Fruit fly (Drosophila melanogaster) whole organism, larva: ENCODE measurements around the gene Coq6.

ENCODE experiments used
- noc ChIP-seq: fragments of 200-800 bp; sonication (Bioruptor generic); optimal IDR thresholded peaks from 3 replicates; lab custom pipeline; 2019; ENCODE audit warnings: missing biosample characterization, mild to moderate bottlenecking, missing genetic modification characterization, moderate library complexity

Coq6 gene

dm6 chr2L:5536658-5537057 lies 4.6 kb upstream of the Coq6 start, which contains the start of gene tomb:
Gene tomb (minus strand): TSS chr2L:5536758.
- TF ChIP-seq noc (tag; lab: Kevin White, UChicago): no peak

dm6 chr2L:5527861-5528260 lies 4.2 kb downstream of the Coq6 start, which contains the start of gene CG31915:
Gene CG31915 (plus strand): TSS chr2L:5528123.
- no peak for TF ChIP-seq noc (tag; lab: Kevin White, UChicago)

DNA sequence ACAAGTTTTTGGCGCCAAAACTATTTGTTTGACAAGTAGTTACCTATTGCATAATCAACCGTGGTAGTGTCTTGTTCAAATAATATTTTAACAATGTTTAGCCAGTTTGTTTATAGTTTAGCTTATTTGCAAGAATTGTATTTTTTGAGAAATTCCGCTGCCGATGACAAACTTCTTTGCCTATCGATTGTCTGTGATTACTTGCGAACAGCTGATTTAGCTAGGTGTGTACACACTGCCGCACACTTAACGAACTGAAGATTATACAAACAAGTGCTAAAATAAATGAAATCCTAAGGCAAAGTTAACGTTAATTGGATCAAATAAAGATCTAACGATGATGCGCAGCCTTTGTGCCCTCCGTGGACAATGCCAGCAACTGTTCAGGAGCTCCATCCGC lies 5.3 kb downstream of the Coq6 start, which contains the start of gene Cox11:
Gene Cox11 (plus strand): TSS at position 220 of the 400 bp plus-strand sequence.
- no peak for TF ChIP-seq noc (tag; lab: Kevin White, UChicago)

DNA sequence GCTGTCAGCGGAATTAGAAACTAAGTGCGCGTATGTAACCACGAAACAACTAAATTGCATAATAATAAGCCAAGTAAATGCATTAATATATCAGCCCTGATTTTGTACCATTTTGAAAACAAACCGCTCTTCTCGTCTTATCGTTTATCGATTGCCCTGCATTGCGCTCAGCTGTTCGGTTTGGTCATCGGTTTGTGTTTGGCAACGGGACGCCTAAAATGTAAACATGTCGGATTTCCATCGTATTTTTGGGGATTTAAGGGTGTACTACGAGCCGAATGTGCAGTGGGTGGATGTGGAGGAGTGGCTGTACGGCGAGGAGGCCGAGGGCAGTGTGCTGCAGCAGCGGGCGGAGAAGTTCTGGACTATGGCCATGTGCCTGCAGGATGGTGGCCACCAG lies 6.3 kb downstream of the Coq6 start, which contains the start of gene Cap-D3:
Gene Cap-D3 (plus strand): TSS at position 183 of the 400 bp plus-strand sequence.
- no peak for TF ChIP-seq noc (tag; lab: Kevin White, UChicago)

DNA sequence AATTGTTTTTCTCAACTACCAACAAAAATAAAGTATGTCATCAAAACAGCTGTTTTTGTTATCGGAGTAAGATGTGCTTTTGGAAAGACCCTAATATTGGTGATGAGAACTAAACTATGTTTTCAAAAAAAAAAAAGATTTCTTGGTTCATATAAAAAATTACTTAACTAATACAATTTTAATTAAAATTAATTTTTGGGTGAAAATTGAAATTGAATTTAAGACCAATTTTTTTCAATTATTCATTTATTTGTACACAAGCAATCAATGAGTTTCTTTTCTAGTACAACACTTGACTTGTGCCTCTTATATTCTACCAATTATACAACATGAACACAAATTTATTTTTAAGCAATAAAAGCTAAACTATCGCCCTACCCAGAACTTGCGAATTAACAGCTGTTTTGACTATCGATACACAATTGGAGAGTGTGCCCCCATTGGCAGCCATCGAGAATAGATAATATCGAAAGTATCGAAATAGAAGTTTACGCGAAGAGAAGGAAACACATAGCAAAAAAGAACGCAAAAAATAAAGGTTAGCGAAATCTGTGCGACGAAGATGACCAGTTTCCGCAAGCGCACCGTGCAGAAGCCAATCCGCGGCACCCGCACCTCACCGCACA lies 8.1 kb downstream of the Coq6 start, which contains the start of the genes Vps52 and Elp4:
Gene Vps52 (minus strand): TSS at position 51 of the 626 bp plus-strand sequence.
Gene Elp4 (plus strand): TSS at position 292 of the 626 bp plus-strand sequence.
- TF ChIP-seq noc (tag; lab: Kevin White, UChicago): peak; percentile 75

DNA sequence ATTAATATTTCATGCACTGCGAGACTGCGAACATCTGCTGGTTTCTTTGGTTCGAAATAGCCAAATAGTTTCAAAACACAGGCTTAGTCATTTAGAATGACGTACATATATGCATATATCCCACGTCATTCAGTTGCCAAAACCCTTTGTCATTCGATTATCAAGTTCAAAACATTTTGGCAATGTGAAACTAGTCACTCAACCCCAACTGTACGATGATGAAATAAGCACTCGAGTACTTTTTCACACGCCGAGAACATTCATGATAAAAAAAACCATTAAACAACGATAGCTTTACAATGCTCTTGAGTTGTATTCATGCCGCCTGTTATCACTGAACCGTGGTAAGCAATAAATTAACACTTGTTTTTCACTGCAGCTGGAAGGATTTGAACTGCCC lies 11.3 kb downstream of the Coq6 start:
- TF ChIP-seq noc (tag; lab: Kevin White, UChicago): no peak

DNA sequence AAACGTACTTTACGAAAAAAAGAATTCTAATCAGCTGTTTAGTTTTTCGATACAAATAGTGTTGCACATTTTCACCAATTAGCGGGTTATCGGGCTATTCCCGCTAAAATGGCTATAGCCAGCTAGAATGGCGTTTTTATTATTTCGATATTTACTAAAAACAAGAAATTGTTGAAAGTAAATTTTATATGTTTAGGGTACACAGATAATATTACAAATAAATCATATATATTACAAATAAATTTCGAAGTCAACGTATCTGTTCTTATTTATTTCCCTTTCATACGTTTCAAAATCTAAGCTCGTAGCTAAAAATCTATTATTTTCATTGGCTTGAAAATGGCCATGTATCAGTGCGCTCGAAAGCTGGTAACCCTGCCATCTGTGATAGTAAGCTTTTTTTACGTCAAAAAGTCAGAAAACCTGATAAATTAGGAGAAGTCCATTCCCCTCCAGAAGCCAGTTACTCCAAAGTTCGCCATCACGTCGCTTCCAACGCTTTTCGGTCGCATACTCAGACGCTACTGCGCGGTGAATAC lies 12.1 kb downstream of the Coq6 start, which contains the start of the genes CG7382 and cl:
Gene CG7382 (minus strand): TSS at position 51 of the 539 bp plus-strand sequence.
Gene cl (plus strand): TSS at position 290 of the 539 bp plus-strand sequence.
- TF ChIP-seq noc (tag; lab: Kevin White, UChicago): no peak

DNA sequence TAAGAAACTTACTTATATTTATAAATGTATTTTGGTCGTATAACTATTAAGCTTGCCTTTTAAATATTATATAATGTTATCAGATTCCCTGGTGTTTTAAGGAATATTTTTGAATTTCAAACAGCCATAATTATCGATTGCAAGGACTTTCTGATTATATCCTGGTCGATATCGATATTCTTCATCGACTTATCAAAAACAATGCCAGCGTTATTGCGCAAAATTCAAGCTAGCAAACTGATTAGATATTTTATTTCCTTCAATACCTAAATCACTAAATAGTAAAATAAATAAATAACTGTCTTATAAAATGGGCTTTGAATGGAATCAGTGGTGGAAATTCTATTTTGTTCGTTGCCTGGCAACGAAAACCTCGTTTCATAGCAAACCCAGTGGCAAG lies 14.6 kb downstream of the Coq6 start, which contains the start of gene CG14020:
Gene CG14020 (plus strand): TSS at position 345 of the 400 bp plus-strand sequence.
- no peak for TF ChIP-seq noc (tag; lab: Kevin White, UChicago)

dm6 chr2L:5514946-5515345 lies 17.1 kb downstream of the Coq6 start:
- TF ChIP-seq noc (tag; lab: Kevin White, UChicago): no peak

DNA sequence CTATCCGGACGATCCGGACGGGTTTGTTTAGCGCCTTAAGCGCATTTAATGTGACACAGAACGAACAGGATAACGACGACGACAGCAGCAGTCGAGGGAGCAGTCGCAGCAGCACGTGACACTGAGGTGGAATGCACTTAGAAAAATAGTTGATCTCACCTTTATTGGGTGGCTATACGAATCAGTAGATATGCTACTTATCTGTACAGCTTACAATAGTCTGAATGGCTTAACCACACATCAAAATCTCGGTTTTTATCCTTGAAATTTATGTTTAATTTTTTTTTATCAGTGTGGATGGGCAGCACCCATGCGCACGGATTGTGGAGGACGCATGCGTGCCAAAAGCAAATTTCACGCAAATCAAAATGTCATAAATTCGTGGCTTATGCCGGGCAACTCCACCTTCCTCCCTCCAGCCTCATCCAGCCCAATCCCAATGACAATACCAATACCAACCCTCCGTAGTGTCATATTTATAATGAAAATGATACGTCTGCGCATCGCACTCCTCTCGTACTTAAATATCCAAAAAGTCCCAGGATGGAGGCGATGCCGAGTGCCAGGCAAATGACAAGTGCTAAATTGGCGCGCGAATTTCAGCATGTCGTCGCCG lies 24.1 kb downstream of the Coq6 start:
- no peak for TF ChIP-seq noc (tag; lab: Kevin White, UChicago)

DNA sequence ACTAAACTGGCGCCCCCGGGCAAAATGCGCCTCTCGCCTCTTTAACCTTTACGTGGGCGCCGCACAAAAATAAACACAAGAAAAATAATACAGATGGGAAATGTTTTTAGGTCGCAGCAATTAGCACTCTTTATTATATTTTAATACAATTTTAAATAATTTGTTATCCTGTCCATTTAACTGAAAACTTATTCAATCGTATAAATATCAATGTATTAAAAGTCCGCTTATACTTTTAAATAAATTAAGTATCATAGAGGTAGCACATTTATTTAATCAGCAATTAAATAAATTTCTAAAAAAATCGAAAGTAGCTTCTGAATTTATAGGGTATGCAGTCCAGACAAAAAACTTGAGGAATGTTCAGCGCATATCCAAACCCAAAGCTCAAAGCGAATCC lies 24.9 kb downstream of the Coq6 start:
- TF ChIP-seq noc (tag; lab: Kevin White, UChicago): no peak

dm6 chr2L:5505130-5505529 lies 26.9 kb downstream of the Coq6 start:
- no peak for TF ChIP-seq noc (tag; lab: Kevin White, UChicago)

DNA sequence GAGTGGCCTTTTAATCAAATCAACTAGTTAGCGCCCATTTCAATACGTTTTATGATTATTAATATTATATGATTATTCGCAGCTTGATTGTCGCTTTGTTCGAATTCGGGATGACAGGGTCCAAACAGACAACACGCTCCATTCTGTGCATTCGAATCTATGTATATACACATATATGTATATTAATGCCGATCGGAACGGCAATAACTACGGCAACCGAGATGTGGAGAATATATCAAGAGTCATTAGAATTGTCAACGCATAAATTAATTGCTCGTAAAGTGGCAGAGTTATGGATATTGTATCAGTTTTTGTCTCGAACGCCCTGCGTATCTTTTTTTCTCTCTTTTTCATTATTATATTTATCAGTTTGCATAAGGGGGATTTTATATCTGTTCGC lies 29.2 kb downstream of the Coq6 start:
- no peak for TF ChIP-seq noc (tag; lab: Kevin White, UChicago)

DNA sequence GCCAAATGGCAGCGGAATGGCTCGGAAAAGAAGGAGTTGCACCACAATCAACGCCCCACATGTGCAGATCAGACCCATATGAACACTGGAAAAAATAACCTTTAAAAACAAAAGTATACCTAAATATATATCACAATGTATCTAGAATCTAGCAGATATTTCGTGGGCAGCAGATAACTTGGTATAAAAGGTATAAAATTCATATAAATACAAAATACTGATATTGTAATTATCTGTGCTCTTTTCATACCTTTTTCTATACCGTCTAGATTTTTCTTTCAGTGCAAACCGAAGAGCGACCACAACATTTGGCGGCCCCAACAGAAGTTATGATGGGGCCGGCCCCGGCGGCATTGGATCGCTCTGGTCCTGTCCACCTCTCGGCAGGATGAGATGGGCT lies 30.7 kb downstream of the Coq6 start:
- TF ChIP-seq noc (tag; lab: Kevin White, UChicago): no peak

- TF ChIP-seq noc (tag; lab: Kevin White, UChicago): no peak
Observed at dm6 chr2L:5499458-5499857, 32.6 kb downstream of the Coq6 start.

DNA sequence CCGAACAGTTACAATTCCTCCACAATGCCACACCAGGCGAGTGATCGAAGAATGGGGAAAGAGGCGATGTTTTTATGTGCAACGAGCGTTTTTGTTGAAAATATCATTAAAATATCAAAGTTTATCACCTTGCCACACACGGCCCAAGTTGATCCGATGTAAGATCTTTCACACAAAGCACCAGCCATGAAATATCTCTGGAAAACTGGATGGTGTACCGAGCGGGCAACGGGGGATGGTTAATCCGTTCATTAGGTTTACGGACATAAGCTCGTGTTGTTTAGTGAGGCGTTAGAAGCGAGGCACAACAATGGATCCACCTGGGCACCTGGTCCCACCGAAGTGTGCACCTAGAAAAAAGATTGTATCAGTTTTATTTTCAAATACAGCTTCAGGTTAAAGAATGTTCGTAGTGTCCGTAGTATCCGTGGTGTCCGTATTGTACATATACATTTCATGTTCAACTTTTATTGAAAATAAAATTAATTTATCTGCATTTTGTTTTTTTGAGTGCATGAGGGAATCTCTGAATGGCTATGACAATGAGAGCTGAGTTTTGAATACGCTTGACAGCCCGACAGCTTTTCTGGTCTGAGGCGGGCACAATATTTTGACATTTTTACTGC lies 35.4 kb downstream of the Coq6 start:
- no peak for TF ChIP-seq noc (tag; lab: Kevin White, UChicago)
